Worm (Caenorhabditis elegans) whole organism, early embryonic: ENCODE data around the gene Y73B6BL.270.
A peak's percentile ranks its signal among the peaks of the same experiment; 100 is the strongest.
"Not testable (repeated sequence)": the region's sequence is repeated elsewhere in the genome, so short reads cannot be mapped to it uniquely, and the experiment has no call there.

Experiments used
- B0310.2 ChIP-seq: sonication (generic microtip); optimal IDR thresholded peaks from 2 replicates; lab custom pipeline; 2016; ENCODE audit warnings: mild to moderate bottlenecking, missing genetic modification characterization, missing compliant biosample characterization
- F13C5.2 ChIP-seq: sonication (generic microtip); optimal IDR thresholded peaks from 2 replicates; lab custom pipeline; 2017; ENCODE audit warnings: mild to moderate bottlenecking, missing genetic modification characterization, inconsistent platforms, missing compliant biosample characterization
- aly-1 ChIP-seq: sonication (generic microtip); optimal IDR thresholded peaks from 2 replicates; lab custom pipeline; 2016; ENCODE audit warnings: missing genetic modification characterization, missing compliant biosample characterization
- ama-1 ChIP-seq: fragments of 150-350 bp; optimal IDR thresholded peaks from 2 replicates; lab custom pipeline; 2014
- ceh-13 ChIP-seq: fragments of 200-800 bp; sonication (Bioruptor generic); optimal IDR thresholded peaks from 2 replicates; lab custom pipeline; 2018; ENCODE audit warnings: mild to moderate bottlenecking, missing genetic modification characterization, missing compliant biosample characterization
- ceh-36 ChIP-seq: sonication (generic microtip); optimal IDR thresholded peaks from 2 replicates; lab custom pipeline; 2016; ENCODE audit warnings: missing genetic modification characterization, inconsistent platforms, missing compliant biosample characterization
- ets-7 ChIP-seq: sonication (generic microtip); optimal IDR thresholded peaks from 2 replicates; lab custom pipeline; 2016; ENCODE audit warnings: missing genotype, missing genetic modification characterization, missing compliant biosample characterization
- flt-1 ChIP-seq: fragments of 200-800 bp; sonication (Bioruptor generic); IDR thresholded peaks from 2 replicates; pipeline ENCODE4 v1.3.6; 2022; ENCODE audit warnings: missing genetic modification characterization, missing compliant biosample characterization
- hmbx-1 ChIP-seq: sonication (generic microtip); optimal IDR thresholded peaks from 2 replicates; lab custom pipeline; 2016; ENCODE audit warnings: mild to moderate bottlenecking, missing genetic modification characterization, missing compliant biosample characterization
- hmg-4 ChIP-seq: fragments of 200-800 bp; sonication (Bioruptor generic); optimal IDR thresholded peaks from 2 replicates; lab custom pipeline; 2018; ENCODE audit warnings: mild to moderate bottlenecking, missing genetic modification characterization, missing compliant biosample characterization
- hnd-1 ChIP-seq: sonication (generic microtip); optimal IDR thresholded peaks from 2 replicates; lab custom pipeline; 2016; ENCODE audit warnings: missing genetic modification characterization, missing compliant biosample characterization
- pes-1 ChIP-seq: fragments of 200-800 bp; sonication (Bioruptor generic); IDR thresholded peaks from 2 replicates; pipeline ENCODE4 v1.3.6; 2022; ENCODE audit warnings: missing genetic modification reagents, missing genetic modification characterization, missing compliant biosample characterization
- scrt-1 ChIP-seq: fragments of 200-800 bp; sonication (Bioruptor generic); IDR thresholded peaks from 2 replicates; pipeline ENCODE4 v1.3.6; 2022; ENCODE audit warnings: missing genetic modification characterization, missing compliant biosample characterization
- sea-1 ChIP-seq: fragments of 200-800 bp; sonication (Bioruptor generic); conservative IDR thresholded peaks from 2 replicates; pipeline ENCODE4 v1.3.6; 2022; ENCODE audit warnings: missing genetic modification characterization, missing compliant biosample characterization
- tbx-11 ChIP-seq: fragments of 200-800 bp; sonication (Bioruptor generic); IDR thresholded peaks from 2 replicates; pipeline ENCODE4 v1.3.6; 2022; ENCODE audit warnings: missing genetic modification characterization, missing compliant biosample characterization
- tbx-37 ChIP-seq: fragments of 200-800 bp; sonication (Bioruptor generic); conservative IDR thresholded peaks from 2 replicates; pipeline ENCODE4 v1.3.6; 2022; ENCODE audit warnings: missing genetic modification reagents, missing genetic modification characterization, missing compliant biosample characterization
- tra-4 ChIP-seq: sonication (generic microtip); optimal IDR thresholded peaks from 2 replicates; lab custom pipeline; 2017; ENCODE audit warnings: missing genetic modification characterization, missing compliant biosample characterization

The Y73B6BL.270 gene

DNA sequence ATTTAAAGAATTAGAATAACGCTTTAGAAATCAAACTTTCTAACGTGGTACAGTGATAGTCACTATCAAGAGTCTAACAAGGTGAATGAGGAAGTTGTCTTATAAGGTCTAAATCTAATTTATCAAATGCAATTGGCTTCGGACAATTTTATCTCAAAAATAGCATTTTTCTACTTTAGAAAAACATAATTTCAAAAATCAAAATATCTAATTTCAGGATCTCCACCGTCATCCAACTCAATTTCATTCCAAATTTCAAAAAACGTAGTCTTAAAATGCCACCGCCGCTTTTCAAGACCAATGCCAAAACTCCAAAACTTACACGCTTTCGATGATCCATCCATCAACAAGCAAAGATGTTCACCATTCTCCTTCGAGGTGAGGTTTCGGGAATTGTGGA lies at the start of gene Y73B6BL.270:
Y73B6BL.270 (plus strand) TSS at position 301 of the 400 bp plus-strand sequence.
- TF ChIP-seq sea-1 (GFP tag; lab: Robert Waterston, UW) (no peak), B0310.2 (tag; lab: Kevin White, UChicago) (no peak), ama-1 (no peak), flt-1 (GFP tag; lab: Robert Waterston, UW) (no peak), hmbx-1 (tag; lab: Kevin White, UChicago) (no peak), ceh-36 (tag; lab: Kevin White, UChicago) (no peak), hnd-1 (no peak), ceh-13 (GFP tag; lab: Kevin White, UChicago) (no peak), ets-7 (no peak), aly-1 (tag; lab: Kevin White, UChicago) (no peak), tbx-37 (no peak), pes-1 (GFP tag; lab: Robert Waterston, UW) (no peak), hmg-4 (GFP tag; lab: Kevin White, UChicago) (no peak), scrt-1 (GFP tag; lab: Robert Waterston, UW) (no peak), tbx-11 (GFP tag; lab: Robert Waterston, UW) (no peak), F13C5.2 (tag; lab: Kevin White, UChicago) (no peak)

DNA sequence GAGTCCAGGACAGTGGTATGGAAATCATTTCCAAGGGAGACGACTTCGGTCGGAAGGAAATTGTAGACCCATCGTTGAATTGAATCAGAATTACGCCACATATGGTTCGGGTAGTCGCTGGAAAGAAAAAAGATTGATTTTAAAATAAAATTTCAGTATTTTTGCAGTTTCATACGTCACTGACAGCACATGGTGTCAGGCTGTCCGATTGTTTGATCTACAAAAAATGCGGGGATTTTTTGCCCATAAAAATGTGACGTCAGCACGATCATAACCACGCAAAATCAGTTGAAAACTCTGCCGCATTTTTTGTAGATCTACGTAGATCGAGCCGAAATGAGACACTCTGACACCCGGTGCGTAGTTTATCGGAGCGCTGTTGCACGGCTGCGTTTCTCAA lies 47.8 kb upstream of the Y73B6BL.270 start, which contains the start of gene Y73B6BL.12:
Y73B6BL.12 (minus strand) TSS at position 101 of the 400 bp plus-strand sequence.
- not testable (repeated sequence) for TF ChIP-seq hmg-4 (GFP tag; lab: Kevin White, UChicago); tra-4 (tag; lab: Kevin White, UChicago); hmbx-1 (tag; lab: Kevin White, UChicago)

DNA sequence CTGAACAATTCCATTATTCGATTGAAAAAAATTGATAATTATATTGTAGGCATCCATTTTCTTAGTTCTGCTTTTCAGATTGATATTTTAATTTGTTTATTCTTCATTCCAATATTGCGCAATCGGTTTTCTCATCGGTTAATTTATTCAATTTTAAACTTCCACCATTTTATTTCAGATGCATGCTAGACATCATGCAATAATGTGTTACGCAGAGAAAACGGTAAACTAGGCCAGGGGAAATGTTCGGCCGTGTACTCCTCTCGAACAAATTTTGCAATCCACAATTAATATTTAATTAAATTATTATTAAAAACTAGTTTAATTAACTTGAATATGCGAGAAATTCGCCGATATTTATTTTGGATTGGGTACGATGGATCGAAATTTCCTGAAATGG lies 43.5 kb upstream of the Y73B6BL.270 start, which contains the start of gene Y73B6BL.29:
Y73B6BL.29 (plus strand) TSS at position 263 of the 400 bp plus-strand sequence.
- peak; percentile 53; the same call in 1 of the 2 replicates for TF ChIP-seq pes-1 (GFP tag; lab: Robert Waterston, UW)
- TF ChIP-seq F13C5.2 (tag; lab: Kevin White, UChicago): peak; percentile 9
- TF ChIP-seq hmbx-1 (tag; lab: Kevin White, UChicago): peak; percentile 25
- peak; percentile 81 for TF ChIP-seq tbx-37
- no peak for TF ChIP-seq ceh-13 (GFP tag; lab: Kevin White, UChicago)

DNA sequence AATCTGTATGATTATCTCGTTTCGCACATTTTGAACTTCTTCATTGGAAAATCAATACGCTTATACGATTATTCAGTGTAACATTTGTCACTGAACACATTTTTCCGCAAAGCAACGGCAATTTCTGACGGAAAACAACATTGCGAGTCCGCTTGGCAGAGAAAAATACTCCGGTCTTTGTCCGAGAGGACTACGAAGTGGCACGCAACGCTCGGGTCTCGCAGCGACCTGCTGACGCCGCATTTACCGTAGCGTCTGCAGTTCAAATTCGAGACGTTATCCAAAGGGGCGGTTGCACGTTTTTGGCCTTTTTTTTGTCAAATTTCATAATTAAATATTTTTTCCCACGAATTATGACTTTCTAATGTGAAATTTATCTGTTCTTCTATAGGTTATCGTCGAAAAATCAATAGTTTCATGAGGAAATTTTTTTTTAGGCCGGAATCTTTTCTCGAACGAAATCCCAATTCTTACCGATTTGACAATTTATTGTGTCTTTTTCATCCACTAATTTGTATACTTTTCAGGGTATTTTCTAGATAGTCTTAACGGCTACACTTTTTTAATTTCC lies 41.4 kb upstream of the Y73B6BL.270 start, which contains the start of gene sqd-1:
sqd-1 (plus strand) TSS at position 521 of the 571 bp plus-strand sequence.
- TF ChIP-seq hmg-4 (GFP tag; lab: Kevin White, UChicago): peak; percentile 73
- no peak for TF ChIP-seq tra-4 (tag; lab: Kevin White, UChicago)
- TF ChIP-seq ama-1: no peak
- TF ChIP-seq tbx-11 (GFP tag; lab: Robert Waterston, UW): peak; percentile 49; the same call in 1 of the 2 replicates
- no peak for TF ChIP-seq aly-1 (tag; lab: Kevin White, UChicago)
- TF ChIP-seq sea-1 (GFP tag; lab: Robert Waterston, UW): no peak
- no peak for TF ChIP-seq ceh-36 (tag; lab: Kevin White, UChicago)
- TF ChIP-seq scrt-1 (GFP tag; lab: Robert Waterston, UW): no peak
- no peak for TF ChIP-seq B0310.2 (tag; lab: Kevin White, UChicago)
- TF ChIP-seq hmbx-1 (tag; lab: Kevin White, UChicago): no peak
- TF ChIP-seq hnd-1: no peak
- peak; percentile 54; the same call in 1 of the 2 replicates for TF ChIP-seq tbx-37
- peak; percentile 54; the same call in 1 of the 2 replicates for TF ChIP-seq pes-1 (GFP tag; lab: Robert Waterston, UW)
- TF ChIP-seq F13C5.2 (tag; lab: Kevin White, UChicago): peak; percentile 80
- TF ChIP-seq ceh-13 (GFP tag; lab: Kevin White, UChicago): no peak
- no peak for TF ChIP-seq ets-7
- TF ChIP-seq flt-1 (GFP tag; lab: Robert Waterston, UW): peak; percentile 63; the same call in 1 of the 2 replicates

DNA sequence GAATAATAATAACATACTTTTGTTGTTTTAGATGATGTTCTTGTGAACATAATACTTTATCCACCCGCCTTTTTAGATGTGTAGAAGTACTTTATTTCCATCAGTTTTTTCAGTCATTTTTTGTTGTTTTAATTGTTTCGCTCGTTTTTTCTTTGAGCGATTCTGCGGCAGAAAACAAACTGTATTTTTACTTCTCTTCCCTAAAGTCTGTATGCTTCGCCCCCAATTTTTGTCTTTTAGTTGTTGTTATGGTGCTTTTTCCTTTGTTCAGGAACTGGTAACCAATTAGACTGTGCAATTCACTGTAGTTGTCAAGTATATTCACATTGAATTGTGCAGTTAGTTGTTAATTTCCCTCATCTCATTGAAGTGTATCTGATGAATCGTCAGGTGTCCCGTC lies 39.4 kb upstream of the Y73B6BL.270 start:
- TF ChIP-seq ama-1 (no peak), hmbx-1 (tag; lab: Kevin White, UChicago) (no peak), ceh-36 (tag; lab: Kevin White, UChicago) (no peak)

DNA sequence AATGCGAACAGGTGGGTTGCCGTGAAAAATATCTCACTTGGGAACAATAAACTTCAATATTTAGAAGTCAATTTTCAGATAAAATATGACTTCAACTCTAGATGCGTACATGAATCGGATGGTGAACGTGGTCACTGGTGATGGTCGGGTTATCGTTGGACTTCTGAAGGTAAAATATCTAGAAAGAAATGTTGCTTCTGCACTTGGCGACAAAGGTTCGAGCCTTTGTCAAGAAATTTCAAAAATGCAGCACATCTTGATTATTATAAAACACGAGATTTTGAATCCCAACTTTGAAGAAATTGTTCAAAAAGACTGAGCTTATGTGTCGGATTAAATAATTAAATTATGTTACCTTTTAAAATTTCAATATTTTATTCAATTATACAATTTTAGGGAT lies 38.7 kb upstream of the Y73B6BL.270 start, which contains the start of gene lsm-8:
lsm-8 (plus strand) TSS at position 79 of the 400 bp plus-strand sequence.
- TF ChIP-seq tra-4 (tag; lab: Kevin White, UChicago): no peak
- TF ChIP-seq ceh-13 (GFP tag; lab: Kevin White, UChicago): no peak
- TF ChIP-seq ets-7: no peak
- no peak for TF ChIP-seq sea-1 (GFP tag; lab: Robert Waterston, UW)
- no peak for TF ChIP-seq hmbx-1 (tag; lab: Kevin White, UChicago)
- no peak for TF ChIP-seq B0310.2 (tag; lab: Kevin White, UChicago)
- no peak for TF ChIP-seq ama-1
- no peak for TF ChIP-seq pes-1 (GFP tag; lab: Robert Waterston, UW)
- no peak for TF ChIP-seq tbx-37
- no peak for TF ChIP-seq hnd-1
- no peak for TF ChIP-seq flt-1 (GFP tag; lab: Robert Waterston, UW)
- no peak for TF ChIP-seq hmg-4 (GFP tag; lab: Kevin White, UChicago)
- TF ChIP-seq F13C5.2 (tag; lab: Kevin White, UChicago): no peak

DNA sequence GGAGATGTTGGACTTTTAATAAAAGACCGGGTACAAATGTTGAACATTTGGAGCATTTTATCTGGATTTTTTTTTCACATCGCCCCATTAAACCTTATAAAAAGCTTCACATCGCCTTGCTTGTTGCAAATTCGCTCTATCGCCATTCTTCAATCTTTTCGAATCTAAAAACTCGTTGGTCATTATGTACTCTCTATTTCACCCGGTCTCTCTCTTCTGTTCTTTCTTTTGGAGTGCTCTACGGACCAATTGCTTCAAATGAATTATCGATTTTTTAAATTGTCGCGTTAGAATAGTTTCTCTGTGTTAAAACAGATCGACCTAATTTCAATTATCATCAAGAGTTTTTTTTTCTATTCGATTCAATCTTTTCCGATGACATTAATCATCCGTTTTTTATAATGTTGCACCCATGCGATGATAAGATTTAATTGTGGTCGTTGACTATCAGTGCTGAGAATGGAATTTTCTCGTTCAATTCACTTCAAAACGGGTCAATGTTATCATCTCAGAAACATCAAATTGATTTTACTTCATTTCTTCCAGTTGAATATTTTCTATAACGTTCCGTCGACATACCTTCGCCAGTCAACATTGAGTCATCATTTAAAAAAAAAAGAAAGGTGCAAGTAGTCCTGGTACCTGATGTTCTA lies 37.7 kb upstream of the Y73B6BL.270 start:
- TF ChIP-seq tra-4 (tag; lab: Kevin White, UChicago): no peak
- no peak for TF ChIP-seq hmg-4 (GFP tag; lab: Kevin White, UChicago)
- no peak for TF ChIP-seq aly-1 (tag; lab: Kevin White, UChicago)
- no peak for TF ChIP-seq hmbx-1 (tag; lab: Kevin White, UChicago)
